Fruit fly (Drosophila melanogaster) whole organism, prepupa: ENCODE measurements around the gene sno.

Experiments
- Blimp-1 ChIP-seq: fragments of 200-800 bp; sonication (Bioruptor generic); optimal IDR thresholded peaks from 3 replicates; lab custom pipeline; 2017; ENCODE audit warnings: missing biosample characterization, missing genetic modification characterization, mild to moderate bottlenecking, moderate library complexity, missing genetic modification reagents
- CG10631 ChIP-seq: fragments of 200-800 bp; sonication (Bioruptor generic); optimal IDR thresholded peaks from 2 replicates; lab custom pipeline; 2016; ENCODE audit warnings: missing biosample characterization, missing genetic modification characterization
- CG10669 ChIP-seq: fragments of 200-800 bp; sonication (Bioruptor generic); optimal IDR thresholded peaks from 3 replicates; lab custom pipeline; 2018; ENCODE audit warnings: missing biosample characterization, mild to moderate bottlenecking, missing genetic modification characterization, moderate library complexity
- CG1621 ChIP-seq: fragments of 200-800 bp; sonication (Bioruptor generic); optimal IDR thresholded peaks from 3 replicates; lab custom pipeline; 2018; ENCODE audit warnings: missing biosample characterization, mild to moderate bottlenecking, missing genetic modification characterization
- CG16779 ChIP-seq: fragments of 200-800 bp; sonication (Bioruptor generic); optimal IDR thresholded peaks from 3 replicates; lab custom pipeline; 2017; ENCODE audit warnings: missing biosample characterization, mild to moderate bottlenecking, missing genetic modification characterization
- CG3032 ChIP-seq: fragments of 200-800 bp; optimal IDR thresholded peaks from 2 replicates; lab custom pipeline; 2019; ENCODE audit warnings: missing biosample characterization, mild to moderate bottlenecking, missing genetic modification characterization, moderate library complexity
- CG31627 ChIP-seq: fragments of 200-800 bp; sonication (Bioruptor generic); optimal IDR thresholded peaks from 3 replicates; lab custom pipeline; 2016; ENCODE audit warnings: missing biosample characterization, missing genetic modification characterization
- CG32006 ChIP-seq: fragments of 200-800 bp; sonication (Bioruptor generic); optimal IDR thresholded peaks from 3 replicates; lab custom pipeline; 2017; ENCODE audit warnings: missing biosample characterization, mild to moderate bottlenecking, missing genetic modification characterization
- CG34406 ChIP-seq: fragments of 200-800 bp; sonication (Bioruptor generic); optimal IDR thresholded peaks from 3 replicates; lab custom pipeline; 2016; ENCODE audit warnings: missing biosample characterization, missing genetic modification characterization
- CG3919 ChIP-seq: fragments of 200-800 bp; sonication (Bioruptor generic); optimal IDR thresholded peaks from 3 replicates; lab custom pipeline; 2016; ENCODE audit warnings: missing biosample characterization, missing genetic modification characterization
- CG4318 ChIP-seq: fragments of 200-800 bp; sonication (Bioruptor generic); optimal IDR thresholded peaks from 3 replicates; lab custom pipeline; 2017; ENCODE audit warnings: missing biosample characterization, mild to moderate bottlenecking, missing genetic modification characterization
- CG6792 ChIP-seq: fragments of 200-800 bp; sonication (Bioruptor generic); optimal IDR thresholded peaks from 3 replicates; lab custom pipeline; 2016; ENCODE audit warnings: missing biosample characterization, missing genetic modification characterization
- CG6808 ChIP-seq: fragments of 200-800 bp; sonication (Bioruptor generic); optimal IDR thresholded peaks from 3 replicates; lab custom pipeline; 2017; ENCODE audit warnings: missing biosample characterization, missing genetic modification characterization, mild to moderate bottlenecking, moderate library complexity, missing genetic modification reagents
- CG6854 ChIP-seq: fragments of 200-800 bp; sonication (Bioruptor generic); optimal IDR thresholded peaks from 2 replicates; lab custom pipeline; 2017; ENCODE audit warnings: missing biosample characterization, mild to moderate bottlenecking, missing genetic modification characterization
- CG7368 ChIP-seq: fragments of 200-800 bp; sonication (Bioruptor generic); optimal IDR thresholded peaks from 3 replicates; lab custom pipeline; 2016; ENCODE audit warnings: missing biosample characterization, missing genetic modification characterization
- CG8119 ChIP-seq: fragments of 200-800 bp; sonication (Bioruptor generic); IDR thresholded peaks from 3 replicates; pipeline ENCODE4 v1.3.6; 2022; ENCODE audit warnings: missing biosample characterization, missing genetic modification characterization
- CG8319 ChIP-seq: fragments of 200-800 bp; sonication (Bioruptor generic); optimal IDR thresholded peaks from 3 replicates; lab custom pipeline; 2016; ENCODE audit warnings: missing biosample characterization, missing genetic modification characterization
- CG8632 ChIP-seq: fragments of 200-800 bp; sonication (Bioruptor generic); optimal IDR thresholded peaks from 3 replicates; lab custom pipeline; 2016; ENCODE audit warnings: missing biosample characterization, missing genetic modification characterization
- CG9139 ChIP-seq: fragments of 200-800 bp; sonication (Bioruptor generic); optimal IDR thresholded peaks from 3 replicates; lab custom pipeline; 2017; ENCODE audit warnings: missing biosample characterization, mild to moderate bottlenecking, missing genetic modification characterization
- Eip78C ChIP-seq: fragments of 200-800 bp; sonication (Bioruptor generic); peaks from one replicate; lab custom pipeline; 2016; ENCODE audit warnings: missing biosample characterization, missing genetic modification characterization
- Ets21C ChIP-seq: fragments of 200-800 bp; sonication (Bioruptor generic); optimal IDR thresholded peaks from 3 replicates; lab custom pipeline; 2016; ENCODE audit warnings: missing biosample characterization, missing genetic modification characterization
- Ets96B ChIP-seq: fragments of 200-800 bp; optimal IDR thresholded peaks from 2 replicates; lab custom pipeline; 2019; ENCODE audit warnings: missing biosample characterization, mild to moderate bottlenecking, missing genetic modification characterization, moderate library complexity
- Gug ChIP-seq: fragments of 200-800 bp; sonication (Bioruptor generic); IDR thresholded peaks from 2 replicates; pipeline ENCODE4 v1.3.6; 2022; ENCODE audit warnings: missing biosample characterization, missing genetic modification characterization
- Hr38 ChIP-seq: sonication (Bioruptor generic); optimal IDR thresholded peaks from 2 replicates; lab custom pipeline; 2016; ENCODE audit warnings: missing biosample characterization, missing genetic modification characterization
- Hr39 ChIP-seq: fragments of 200-800 bp; sonication (Bioruptor generic); optimal IDR thresholded peaks from 2 replicates; lab custom pipeline; 2016; ENCODE audit warnings: missing biosample characterization, missing genetic modification characterization
- Hr4 ChIP-seq: fragments of 200-800 bp; sonication (Bioruptor generic); optimal IDR thresholded peaks from 3 replicates; lab custom pipeline; 2016; ENCODE audit warnings: missing biosample characterization, missing genetic modification characterization
- Lpt ChIP-seq: fragments of 200-800 bp; sonication (Bioruptor generic); optimal IDR thresholded peaks from 3 replicates; lab custom pipeline; 2016; ENCODE audit warnings: missing biosample characterization, missing genetic modification characterization
- OdsH ChIP-seq: fragments of 200-800 bp; sonication (Bioruptor generic); optimal IDR thresholded peaks from 3 replicates; lab custom pipeline; 2016; ENCODE audit warnings: missing biosample characterization, missing genetic modification characterization
- Smox ChIP-seq: fragments of 200-800 bp; sonication (Bioruptor generic); optimal IDR thresholded peaks from 3 replicates; lab custom pipeline; 2016; ENCODE audit warnings: missing biosample characterization, missing genetic modification characterization
- Sox102F ChIP-seq: fragments of 200-800 bp; sonication (Bioruptor generic); optimal IDR thresholded peaks from 2 replicates; lab custom pipeline; 2016; ENCODE audit warnings: missing biosample characterization, mild to moderate bottlenecking, missing genetic modification characterization
- Sox14 ChIP-seq: fragments of 200-800 bp; sonication (Bioruptor generic); optimal IDR thresholded peaks from 3 replicates; lab custom pipeline; 2016; ENCODE audit warnings: missing biosample characterization, missing genetic modification characterization
- achi ChIP-seq: fragments of 200-800 bp; sonication (Bioruptor generic); optimal IDR thresholded peaks from 3 replicates; lab custom pipeline; 2016; ENCODE audit warnings: missing biosample characterization, missing genetic modification characterization
- acj6 ChIP-seq: fragments of 200-800 bp; sonication (Bioruptor generic); optimal IDR thresholded peaks from 3 replicates; lab custom pipeline; 2016; ENCODE audit warnings: missing biosample characterization, missing genetic modification characterization
- dac ChIP-seq: fragments of 200-800 bp; sonication (Bioruptor generic); optimal IDR thresholded peaks from 2 replicates; lab custom pipeline; 2017; ENCODE audit warnings: missing biosample characterization, mild to moderate bottlenecking, missing genetic modification characterization
- eg ChIP-seq: fragments of 200-800 bp; sonication (Bioruptor generic); IDR thresholded peaks from 3 replicates; pipeline ENCODE4 v1.3.6; 2022; ENCODE audit warnings: missing biosample characterization, missing genetic modification characterization
- esn ChIP-seq: fragments of 200-800 bp; sonication (Bioruptor generic); optimal IDR thresholded peaks from 2 replicates; lab custom pipeline; 2016; ENCODE audit warnings: missing biosample characterization, mild to moderate bottlenecking, missing genetic modification characterization, moderate library complexity
- fd59A ChIP-seq: fragments of 200-800 bp; sonication (Bioruptor generic); optimal IDR thresholded peaks from 2 replicates; lab custom pipeline; 2017; ENCODE audit warnings: missing biosample characterization, mild to moderate bottlenecking, missing genetic modification characterization, missing genetic modification reagents
- fd85E ChIP-seq: fragments of 200-800 bp; sonication (Bioruptor generic); optimal IDR thresholded peaks from 3 replicates; lab custom pipeline; 2016; ENCODE audit warnings: missing biosample characterization, missing genetic modification characterization
- fkh ChIP-seq: fragments of 200-800 bp; sonication (Bioruptor generic); optimal IDR thresholded peaks from 3 replicates; lab custom pipeline; 2017; ENCODE audit warnings: missing biosample characterization, mild to moderate bottlenecking, missing genetic modification characterization, moderate library complexity
- lz ChIP-seq: fragments of 200-800 bp; sonication (Bioruptor generic); optimal IDR thresholded peaks from 3 replicates; lab custom pipeline; 2016; ENCODE audit warnings: missing biosample characterization, missing genetic modification characterization
- net ChIP-seq: fragments of 200-800 bp; sonication (Bioruptor generic); optimal IDR thresholded peaks from 3 replicates; lab custom pipeline; 2016; ENCODE audit warnings: missing biosample characterization, missing genetic modification characterization
- pdm3 ChIP-seq: fragments of 200-800 bp; sonication (Bioruptor generic); optimal IDR thresholded peaks from 3 replicates; lab custom pipeline; 2016; ENCODE audit warnings: missing biosample characterization, missing genetic modification characterization
- salr ChIP-seq, 2 experiments: fragments of 200-800 bp; sonication (Bioruptor generic); optimal IDR thresholded peaks; 3 replicates each; lab custom pipeline; 2016 to 2018; ENCODE audit warnings: missing biosample characterization in 2 of 2, missing genetic modification characterization in 2 of 2, mild to moderate bottlenecking in 1 of 2
- spab ChIP-seq: fragments of 200-800 bp; sonication (Bioruptor generic); optimal IDR thresholded peaks from 2 replicates; lab custom pipeline; 2017; ENCODE audit warnings: missing biosample characterization, mild to moderate bottlenecking, missing genetic modification characterization, missing genetic modification reagents
- ss ChIP-seq, 2 experiments: fragments of 200-800 bp; sonication (Bioruptor generic); optimal IDR thresholded peaks; 2 replicates in 1 of 2; 3 replicates in 1 of 2; lab custom pipeline; 2017 to 2018; ENCODE audit warnings: mild to moderate bottlenecking in 2 of 2, missing biosample characterization in 2 of 2, missing genetic modification characterization in 2 of 2, moderate library complexity in 1 of 2
- svp ChIP-seq: fragments of 200-800 bp; sonication (Bioruptor generic); peaks from one replicate; lab custom pipeline; 2016; ENCODE audit warnings: missing biosample characterization, missing genetic modification characterization
- topi ChIP-seq: fragments of 200-800 bp; sonication (Bioruptor generic); optimal IDR thresholded peaks from 3 replicates; lab custom pipeline; 2016; ENCODE audit warnings: missing biosample characterization, missing genetic modification characterization
- vri ChIP-seq: fragments of 200-800 bp; sonication (Bioruptor generic); optimal IDR thresholded peaks from 3 replicates; lab custom pipeline; 2016; ENCODE audit warnings: missing biosample characterization, mild to moderate bottlenecking, missing genetic modification characterization

sno gene

dm6 chrX:13240812-13241211, 29.3 kb upstream of the sno start:
- TF ChIP-seq esn (GFP tag; lab: Kevin White, UChicago) (peak; percentile 4), fkh (GFP tag; lab: Kevin White, UChicago) (no peak), Gug (GFP tag; lab: Robert Waterston, UW) (no peak), salr (GFP tag; optimal IDR thresholded peaks at IDR 0.05; lab: Kevin White, UChicago) (peak in 1 of 2 experiments; percentile 13), lz (GFP tag; lab: Kevin White, UChicago) (no peak), Eip78C (GFP tag; lab: Kevin White, UChicago) (peak; percentile 56)

- TF ChIP-seq fd85E (no peak), Eip78C (GFP tag; lab: Kevin White, UChicago) (peak; percentile 84), CG31627 (GFP tag; lab: Kevin White, UChicago) (peak; percentile 50), achi (GFP tag; lab: Kevin White, UChicago) (peak; percentile 67), Hr38 (GFP tag; lab: Kevin White, UChicago) (no peak), Gug (GFP tag; lab: Robert Waterston, UW) (peak; percentile 83), CG32006 (peak; percentile 89), CG9139 (GFP tag; lab: Kevin White, UChicago) (no peak), CG6792 (GFP tag; lab: Kevin White, UChicago) (peak; percentile 19), fkh (GFP tag; lab: Kevin White, UChicago) (no peak), CG16779 (tag; lab: Kevin White, UChicago) (peak; percentile 49), CG8319 (peak; percentile 13), spab (GFP tag; lab: Kevin White, UChicago) (peak; percentile 2), acj6 (peak; percentile 55), CG6808 (GFP tag; lab: Kevin White, UChicago) (no peak), Smox (GFP tag; lab: Kevin White, UChicago) (peak; percentile 45), net (GFP tag; lab: Kevin White, UChicago) (peak; percentile 64), CG3919 (GFP tag; lab: Kevin White, UChicago) (peak; percentile 57), CG1621 (tag; lab: Kevin White, UChicago) (no peak), ss (GFP tag; optimal IDR thresholded peaks at IDR 0.05; lab: Kevin White, UChicago) (no peak), Hr4 (peak; percentile 89), CG6854 (no peak), CG4318 (GFP tag; lab: Kevin White, UChicago) (peak; percentile 64), pdm3 (GFP tag; lab: Kevin White, UChicago) (peak; percentile 75), dac (GFP tag; lab: Kevin White, UChicago) (peak; percentile 55), CG34406 (GFP tag; lab: Kevin White, UChicago) (peak; percentile 40), fd59A (GFP tag; lab: Kevin White, UChicago) (no peak), OdsH (GFP tag; lab: Kevin White, UChicago) (peak; percentile 72), svp (GFP tag; lab: Kevin White, UChicago) (no peak), Sox102F (GFP tag; lab: Kevin White, UChicago) (peak; percentile 43), CG3032 (peak; percentile 20), lz (GFP tag; lab: Kevin White, UChicago) (peak; percentile 45), CG8119 (GFP tag; lab: Robert Waterston, UW) (peak; percentile 90), salr (GFP tag; optimal IDR thresholded peaks at IDR 0.05; lab: Kevin White, UChicago) (peak in 1 of 2 experiments; percentile 36), vri (GFP tag; lab: Kevin White, UChicago) (no peak), CG8632 (GFP tag; lab: Kevin White, UChicago) (no peak), CG10631 (GFP tag; lab: Kevin White, UChicago) (peak; percentile 57), esn (GFP tag; lab: Kevin White, UChicago) (peak; percentile 61), Sox14 (GFP tag; lab: Kevin White, UChicago) (peak; percentile 59), Hr39 (GFP tag; lab: Kevin White, UChicago) (peak; percentile 63), Ets21C (GFP tag; lab: Kevin White, UChicago) (peak; percentile 17), Lpt (GFP tag; lab: Kevin White, UChicago) (peak; percentile 73), Ets96B (tag; lab: Kevin White, UChicago) (peak; percentile 34), eg (peak; percentile 94), CG7368 (peak; percentile 44), CG10669 (GFP tag; lab: Kevin White, UChicago) (peak; percentile 27), Blimp-1 (GFP tag; lab: Kevin White, UChicago) (no peak), topi (GFP tag; lab: Kevin White, UChicago) (peak; percentile 59)
Observed at dm6 chrX:13238294-13238917, 26.9 kb upstream of the sno start.
